Fruit fly (Drosophila melanogaster) whole organism, embryonic: ENCODE results near the gene CG15382.

Source experiments
- ATbp ChIP-seq: fragments of 200-800 bp; sonication (Bioruptor generic); optimal IDR thresholded peaks from 2 replicates; lab custom pipeline; 2017; ENCODE audit warnings: missing biosample characterization, mild to moderate bottlenecking, missing genetic modification characterization, missing genetic modification reagents
- Abd-B ChIP-seq: fragments of 200-800 bp; sonication (Bioruptor generic); optimal IDR thresholded peaks from 2 replicates; lab custom pipeline; 2018; ENCODE audit warnings: missing biosample characterization, mild to moderate bottlenecking, missing genetic modification characterization, moderate library complexity
- BtbVII ChIP-seq: fragments of 200-800 bp; sonication (Bioruptor generic); optimal IDR thresholded peaks from 3 replicates; lab custom pipeline; 2017; ENCODE audit warnings: missing biosample characterization, mild to moderate bottlenecking, missing genetic modification characterization
- CG1024 ChIP-seq: fragments of 200-800 bp; sonication (Bioruptor generic); IDR thresholded peaks from 2 replicates; pipeline ENCODE4 v1.3.6; 2022; ENCODE audit warnings: missing biosample characterization, missing genetic modification characterization
- CG10565 ChIP-seq: fragments of 200-800 bp; sonication (Bioruptor generic); optimal IDR thresholded peaks from 3 replicates; lab custom pipeline; 2016; ENCODE audit warnings: missing biosample characterization, mild to moderate bottlenecking, missing genetic modification characterization
- CG11723 ChIP-seq: fragments of 200-800 bp; sonication (Bioruptor generic); optimal IDR thresholded peaks from 2 replicates; lab custom pipeline; 2017; ENCODE audit warnings: missing biosample characterization, mild to moderate bottlenecking, missing genetic modification characterization
- CG12391 ChIP-seq: fragments of 200-800 bp; sonication (Bioruptor generic); optimal IDR thresholded peaks from 3 replicates; lab custom pipeline; 2018; ENCODE audit warnings: missing biosample characterization, mild to moderate bottlenecking, missing genetic modification characterization, moderate library complexity
- CG13296 ChIP-seq: fragments of 200-800 bp; sonication (Bioruptor generic); optimal IDR thresholded peaks from 3 replicates; lab custom pipeline; 2018; ENCODE audit warnings: missing biosample characterization, mild to moderate bottlenecking, missing genetic modification characterization
- CG13624 ChIP-seq: fragments of 200-800 bp; sonication (Bioruptor generic); optimal IDR thresholded peaks from 2 replicates; lab custom pipeline; 2016; ENCODE audit warnings: missing biosample characterization, missing genetic modification characterization
- CG2129 ChIP-seq: fragments of 200-800 bp; sonication (Bioruptor generic); IDR thresholded peaks from 2 replicates; pipeline ENCODE4 v1.3.6; 2022; ENCODE audit warnings: missing biosample characterization, missing genetic modification characterization; ENCODE audit not compliant: partially characterized antibody
- CG30020 ChIP-seq: fragments of 200-800 bp; optimal IDR thresholded peaks from 2 replicates; lab custom pipeline; 2019; ENCODE audit warnings: missing biosample characterization, mild to moderate bottlenecking, missing genetic modification characterization, moderate library complexity
- CG33213 ChIP-seq: fragments of 200-800 bp; sonication (Bioruptor generic); optimal IDR thresholded peaks from 3 replicates; lab custom pipeline; 2016; ENCODE audit warnings: missing biosample characterization, missing genetic modification characterization
- CG3726 ChIP-seq: fragments of 200-800 bp; sonication (Bioruptor generic); IDR thresholded peaks from 3 replicates; pipeline ENCODE4, ENCODE4 v1.3.6; 2022; ENCODE audit warnings: missing biosample characterization, missing genetic modification characterization
- CG3838 ChIP-seq: fragments of 200-800 bp; sonication (Bioruptor generic); optimal IDR thresholded peaks from 3 replicates; lab custom pipeline; 2016; ENCODE audit warnings: missing biosample characterization, missing genetic modification characterization
- CG5245 ChIP-seq: fragments of 200-800 bp; sonication (Bioruptor generic); optimal IDR thresholded peaks from 3 replicates; lab custom pipeline; 2016; ENCODE audit warnings: missing biosample characterization, missing genetic modification characterization
- CG8944 ChIP-seq: fragments of 200-800 bp; sonication (Bioruptor generic); optimal IDR thresholded peaks from 3 replicates; lab custom pipeline; 2016; ENCODE audit warnings: missing biosample characterization, missing genetic modification characterization
- CG9817 ChIP-seq: fragments of 200-800 bp; sonication (Bioruptor generic); optimal IDR thresholded peaks from 2 replicates; lab custom pipeline; 2018; ENCODE audit warnings: missing biosample characterization, mild to moderate bottlenecking, missing genetic modification characterization, moderate library complexity
- D ChIP-seq, 2 experiments: fragments of 200-800 bp in 1 of 2; fragments of >200 bp in 1 of 2; sonication (Bioruptor generic) in 1 of 2; optimal IDR thresholded peaks; 2 replicates in 1 of 2; 3 replicates in 1 of 2; lab custom pipeline; 2017; ENCODE audit warnings: mild to moderate bottlenecking in 1 of 2, missing biosample characterization in 1 of 2, missing genetic modification characterization in 1 of 2, missing genetic modification reagents in 1 of 2
- Doc2 ChIP-seq: fragments of 200-800 bp; sonication (Bioruptor generic); IDR thresholded peaks from 2 replicates; pipeline ENCODE4 v1.3.6; 2022; ENCODE audit warnings: missing biosample characterization, missing genetic modification characterization
- HHEX ChIP-seq: fragments of 200-800 bp; sonication (Bioruptor generic); optimal IDR thresholded peaks from 3 replicates; lab custom pipeline; 2017; ENCODE audit warnings: missing biosample characterization, mild to moderate bottlenecking, missing genetic modification characterization, missing genetic modification reagents
- HmgD ChIP-seq: fragments of 200-800 bp; sonication (Bioruptor generic); optimal IDR thresholded peaks from 3 replicates; lab custom pipeline; 2016; ENCODE audit warnings: missing biosample characterization, missing genetic modification characterization
- Hr3 ChIP-seq: fragments of 200-800 bp; sonication (Bioruptor generic); optimal IDR thresholded peaks from 3 replicates; lab custom pipeline; 2016; ENCODE audit warnings: missing biosample characterization, missing genetic modification characterization
- Hr39 ChIP-seq: fragments of >200 bp; optimal IDR thresholded peaks from 2 replicates; lab custom pipeline; 2017
- Hr78 ChIP-seq, 2 experiments: fragments of 200-800 bp in 1 of 2; fragments of >200 bp in 1 of 2; sonication (Bioruptor generic) in 1 of 2; optimal IDR thresholded peaks; 2 replicates each; lab custom pipeline; 2017 to 2019; ENCODE audit warnings: missing biosample characterization in 2 of 2, missing genetic modification characterization in 2 of 2, mild to moderate bottlenecking in 1 of 2, moderate library complexity in 1 of 2
- Mes4 ChIP-seq: fragments of 200-800 bp; sonication (Bioruptor generic); optimal IDR thresholded peaks from 2 replicates; lab custom pipeline; 2016; ENCODE audit warnings: missing biosample characterization, missing genetic modification characterization
- NFAT ChIP-seq: fragments of 200-800 bp; sonication (Bioruptor generic); IDR thresholded peaks from 2 replicates; pipeline ENCODE4 v1.3.6; 2022; ENCODE audit warnings: missing biosample characterization, missing genetic modification characterization
- Neu2 ChIP-seq: fragments of 200-800 bp; sonication (Bioruptor generic); optimal IDR thresholded peaks from 3 replicates; lab custom pipeline; 2016; ENCODE audit warnings: missing biosample characterization, missing genetic modification characterization, borderline replicate concordance
- Ptx1 ChIP-seq: fragments of 200-800 bp; sonication (Bioruptor generic); IDR thresholded peaks from 2 replicates; pipeline ENCODE4 v1.3.6; 2022; ENCODE audit warnings: missing biosample characterization, missing genetic modification characterization
- Ravus ChIP-seq: fragments of 200-800 bp; sonication (Bioruptor generic); IDR thresholded peaks from 2 replicates; pipeline ENCODE4 v1.3.6; 2022; ENCODE audit warnings: missing biosample characterization, missing genetic modification characterization
- Scr ChIP-seq: fragments of 200-800 bp; sonication (Bioruptor generic); IDR thresholded peaks from 2 replicates; pipeline ENCODE4 v1.3.6; 2022; ENCODE audit warnings: missing biosample characterization, missing genetic modification characterization; ENCODE audit not compliant: partially characterized antibody
- TFAM ChIP-seq: fragments of 200-800 bp; sonication (Bioruptor generic); optimal IDR thresholded peaks from 2 replicates; lab custom pipeline; 2017; ENCODE audit warnings: missing biosample characterization, missing genetic modification characterization, inconsistent platforms
- Tbp ChIP-seq: fragments of >200 bp; optimal IDR thresholded peaks from 2 replicates; lab custom pipeline; 2018; ENCODE audit warnings: missing biosample characterization, missing genetic modification characterization
- Xbp1 ChIP-seq: fragments of 200-800 bp; sonication (Bioruptor generic); optimal IDR thresholded peaks from 3 replicates; lab custom pipeline; 2016; ENCODE audit warnings: missing biosample characterization, mild to moderate bottlenecking, missing genetic modification characterization
- ap ChIP-seq: fragments of 200-800 bp; sonication (Bioruptor generic); IDR thresholded peaks from 2 replicates; pipeline ENCODE4 v1.3.6; 2022; ENCODE audit warnings: missing biosample characterization, missing genetic modification characterization
- ara ChIP-seq: fragments of 200-800 bp; sonication (Bioruptor generic); IDR thresholded peaks from 2 replicates; pipeline ENCODE4 v1.3.6; 2022; ENCODE audit warnings: missing biosample characterization, missing genetic modification characterization
- ase ChIP-seq: fragments of 200-800 bp; sonication (Bioruptor generic); IDR thresholded peaks from 3 replicates; pipeline ENCODE4 v1.3.6; 2022; ENCODE audit warnings: missing biosample characterization, missing genetic modification characterization
- cg ChIP-seq: fragments of 200-800 bp; sonication (Bioruptor generic); optimal IDR thresholded peaks from 3 replicates; lab custom pipeline; 2019; ENCODE audit warnings: missing biosample characterization, mild to moderate bottlenecking, missing genetic modification characterization, moderate library complexity
- dati ChIP-seq: fragments of 200-800 bp; sonication (Bioruptor generic); IDR thresholded peaks from 2 replicates; pipeline ENCODE4 v1.3.6; 2022; ENCODE audit warnings: missing biosample characterization, missing genetic modification characterization
- eve ChIP-seq, 2 experiments: fragments of >200 bp; optimal IDR thresholded peaks; 2 replicates each; lab custom pipeline; 2017; ENCODE audit warnings: missing biosample characterization in 2 of 2, missing genetic modification characterization in 2 of 2
- gfzf ChIP-seq: fragments of 200-800 bp; sonication (Bioruptor generic); optimal IDR thresholded peaks from 2 replicates; lab custom pipeline; 2016; ENCODE audit warnings: missing biosample characterization, mild to moderate bottlenecking, missing genetic modification characterization, moderate library complexity
- gro ChIP-seq: fragments of 200-800 bp; sonication (Bioruptor generic); optimal IDR thresholded peaks from 2 replicates; lab custom pipeline; 2016; ENCODE audit warnings: missing biosample characterization, missing genetic modification characterization
- klu ChIP-seq: fragments of 200-800 bp; sonication (Bioruptor generic); IDR thresholded peaks from 2 replicates; pipeline ENCODE4 v1.3.6; 2022; ENCODE audit warnings: missing biosample characterization, missing genetic modification characterization
- lmd ChIP-seq: fragments of 200-800 bp; sonication (Bioruptor generic); IDR thresholded peaks from 2 replicates; pipeline ENCODE4 v1.3.6; 2022; ENCODE audit warnings: missing biosample characterization, missing genetic modification characterization
- lola ChIP-seq, 3 experiments: fragments of >200 bp in 2 of 3; fragments of 200-800 bp in 1 of 3; sonication (Bioruptor generic) in 1 of 3; optimal IDR thresholded peaks; 2 replicates each; lab custom pipeline; 2017 to 2019; ENCODE audit warnings: missing biosample characterization in 3 of 3, missing genetic modification characterization in 3 of 3, mild to moderate bottlenecking in 1 of 3, moderate library complexity in 1 of 3
- nau ChIP-seq: fragments of 200-800 bp; sonication (Bioruptor generic); optimal IDR thresholded peaks from 3 replicates; lab custom pipeline; 2017; ENCODE audit warnings: missing biosample characterization, mild to moderate bottlenecking, missing genetic modification characterization, missing genetic modification reagents
- ro ChIP-seq: fragments of 200-800 bp; sonication (Bioruptor generic); IDR thresholded peaks from 2 replicates; pipeline ENCODE4 v1.3.6; 2022; ENCODE audit warnings: missing biosample characterization, missing genetic modification characterization
- shn ChIP-seq: fragments of 200-800 bp; sonication (Bioruptor generic); optimal IDR thresholded peaks from 3 replicates; lab custom pipeline; 2016; ENCODE audit warnings: missing biosample characterization, missing genetic modification characterization
- slou ChIP-seq: fragments of 200-800 bp; sonication (Bioruptor generic); optimal IDR thresholded peaks from 3 replicates; lab custom pipeline; 2016; ENCODE audit warnings: missing biosample characterization, missing genetic modification characterization
- sna ChIP-seq: fragments of 200-800 bp; sonication (Bioruptor generic); IDR thresholded peaks from 2 replicates; pipeline ENCODE4 v1.3.6; 2022; ENCODE audit warnings: missing biosample characterization, missing genetic modification characterization; ENCODE audit not compliant: partially characterized antibody
- wdn ChIP-seq: fragments of 200-800 bp; sonication (Bioruptor generic); IDR thresholded peaks from 2 replicates; pipeline ENCODE4 v1.3.6; 2022; ENCODE audit warnings: missing biosample characterization, missing genetic modification characterization
- zf30C ChIP-seq: fragments of 200-800 bp; sonication (Bioruptor generic); optimal IDR thresholded peaks from 3 replicates; lab custom pipeline; 2018; ENCODE audit warnings: missing biosample characterization, mild to moderate bottlenecking, missing genetic modification characterization

The CG15382 gene

DNA sequence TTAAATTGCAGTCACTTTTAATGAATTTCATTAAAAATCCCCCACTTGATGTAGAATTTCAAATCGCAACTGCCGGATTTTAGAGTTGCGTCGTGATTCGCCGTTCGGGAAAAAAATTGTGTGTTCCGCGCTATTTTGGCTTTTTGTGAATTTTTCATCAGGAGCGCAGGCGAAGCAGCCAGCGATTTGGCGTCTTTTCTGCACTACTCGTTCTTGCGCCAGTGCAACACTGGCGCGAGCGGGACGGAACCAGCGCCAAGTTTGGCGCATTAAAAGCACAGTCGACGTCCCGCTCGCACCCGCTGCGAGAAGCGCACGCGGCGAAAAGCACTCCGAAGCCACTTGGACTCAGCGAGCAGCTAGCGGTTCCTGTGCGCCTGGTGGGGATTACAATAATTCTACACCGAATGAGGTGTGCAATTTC, 37.8 kb downstream of the CG15382 start (continued):
- TF ChIP-seq CG30020 (tag; lab: Kevin White, UChicago) (no peak), dati (no peak), CG13624 (GFP tag; lab: Kevin White, UChicago) (peak; percentile 75), shn (peak; percentile 24), wdn (GFP tag; lab: Robert Waterston, UW) (no peak), Hr39 (lab: Kevin White, UChicago) (no peak), CG8944 (GFP tag; lab: Kevin White, UChicago) (no peak), ATbp (GFP tag; lab: Kevin White, UChicago) (no peak), Tbp (GFP tag; lab: Kevin White, UChicago) (no peak), CG1024 (no peak), lola (GFP tag; optimal IDR thresholded peaks at IDR 0.05; lab: Kevin White, UChicago) (no peak), sna (GFP tag; lab: Robert Waterston, UW) (no peak), TFAM (GFP tag; lab: Kevin White, UChicago) (no peak), Doc2 (GFP tag; lab: Robert Waterston, UW) (no peak), nau (peak; percentile 44), ro (no peak), Scr (no peak), HHEX (GFP tag; lab: Kevin White, UChicago) (peak; percentile 24), cg (GFP tag; lab: Kevin White, UChicago) (peak; percentile 38), gro (peak; percentile 59), CG3838 (GFP tag; lab: Kevin White, UChicago) (no peak), Neu2 (GFP tag; lab: Kevin White, UChicago) (no peak), CG12391 (tag; lab: Kevin White, UChicago) (peak; percentile 24), ara (GFP tag; lab: Robert Waterston, UW) (no peak), CG13296 (GFP tag; lab: Kevin White, UChicago) (peak; percentile 59), gfzf (GFP tag; lab: Kevin White, UChicago) (peak; percentile 57), Hr78 (GFP tag; optimal IDR thresholded peaks at IDR 0.05; lab: Kevin White, UChicago) (peak in 1 of 2 experiments; percentile 34), Hr3 (GFP tag; lab: Kevin White, UChicago) (no peak), CG9817 (tag; lab: Kevin White, UChicago) (peak; percentile 11), NFAT (GFP tag; lab: Robert Waterston, UW) (no peak), CG3726 (GFP tag; lab: Robert Waterston, UW) (no peak), Abd-B (GFP tag; lab: Kevin White, UChicago) (peak; percentile 47), CG10565 (no peak), Ptx1 (no peak), BtbVII (GFP tag; lab: Kevin White, UChicago) (peak; percentile 55), CG33213 (GFP tag; lab: Kevin White, UChicago) (peak; percentile 96), CG11723 (GFP tag; lab: Kevin White, UChicago) (peak; percentile 49), HmgD (GFP tag; lab: Kevin White, UChicago) (peak; percentile 67), lmd (GFP tag; lab: Robert Waterston, UW) (no peak), ap (GFP tag; lab: Robert Waterston, UW) (no peak), CG2129 (no peak), zf30C (GFP tag; lab: Kevin White, UChicago) (peak; percentile 59), D (optimal IDR thresholded peaks at IDR 0.05; lab: Kevin White, UChicago) (no peak), D (GFP tag; optimal IDR thresholded peaks at IDR 0.05; lab: Kevin White, UChicago) (no peak), klu (GFP tag; lab: Robert Waterston, UW) (no peak), ase (no peak), Mes4 (peak; percentile 16), CG5245 (GFP tag; lab: Kevin White, UChicago) (no peak), Xbp1 (GFP tag; lab: Kevin White, UChicago) (no peak), eve (GFP tag; optimal IDR thresholded peaks at IDR 0.05; lab: Kevin White, UChicago) (no peak), slou (GFP tag; lab: Kevin White, UChicago) (no peak), Ravus (GFP tag; lab: Robert Waterston, UW) (no peak)
